Worm (Caenorhabditis elegans): Measurements from ENCODE around the gene R08C7.5.
A peak's percentile ranks its signal among the peaks of the same experiment; 100 is the strongest.

DNA sequence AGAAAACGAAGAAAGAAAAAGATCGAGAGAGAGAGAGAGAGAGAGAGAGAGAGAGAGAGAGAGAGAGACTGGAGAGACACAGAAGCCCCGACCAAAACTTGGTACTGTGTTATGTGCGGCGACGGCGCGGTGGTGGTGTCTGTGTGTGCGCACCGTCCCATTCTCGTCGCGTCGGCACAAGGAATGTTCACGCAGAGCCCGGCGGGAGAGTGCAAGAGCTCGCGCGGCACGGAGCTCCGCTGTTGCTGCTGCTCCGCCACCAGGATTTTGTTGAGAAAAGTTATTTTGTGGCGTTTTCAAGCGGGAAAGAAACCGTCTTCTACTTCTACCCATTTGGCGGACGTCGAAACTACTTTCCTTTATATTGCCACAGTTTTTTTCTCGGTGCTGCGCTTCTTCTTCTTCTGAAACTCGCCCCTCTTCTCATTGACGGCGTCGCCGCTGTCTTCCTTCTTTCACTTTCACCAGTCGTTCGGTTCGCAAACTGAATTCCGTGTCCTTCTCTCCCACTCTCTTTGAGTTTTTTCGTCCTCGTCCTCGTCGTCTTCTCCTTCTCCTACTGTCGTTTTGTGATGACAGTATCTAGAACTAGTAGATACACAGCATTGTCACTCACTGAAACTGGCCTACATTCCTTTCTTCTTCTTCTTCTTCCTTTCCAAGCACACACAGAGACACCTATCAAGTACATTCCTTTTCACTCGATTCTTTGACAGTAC lies 30.5 kb upstream of the R08C7.5 start:
- TF ChIP-seq flt-1 (GFP tag; IDR thresholded peaks at IDR 0.05) (0 out of 2 replicates have a peak, but pooled peaks have one; percentile 13), cog-1 (tag; optimal IDR thresholded peaks at IDR 0.05) (no peak), med-1 (GFP tag; optimal IDR thresholded peaks at IDR 0.05; ENCODE audit: insufficient read depth) (no peak), tab-1 (GFP tag; IDR thresholded peaks at IDR 0.05) (0 out of 2 replicates have a peak, but pooled peaks have one; percentile 58), klf-2 (GFP tag; conservative IDR thresholded peaks at IDR 0.05) (no peak)
